Fruit fly (Drosophila melanogaster) whole organism, embryonic: ENCODE results near the gene Ir31a.
A peak's percentile ranks its signal among the peaks of the same experiment; 100 is the strongest.

Experiments used
- Aef1 ChIP-seq: fragments of 200-800 bp; sonication (Bioruptor generic); IDR thresholded peaks from 3 replicates; pipeline ENCODE4 v1.3.6; 2022; ENCODE audit warnings: missing biosample characterization, missing genetic modification characterization
- CG11560 ChIP-seq: fragments of 200-800 bp; sonication (Bioruptor generic); IDR thresholded peaks from 3 replicates; pipeline ENCODE4 v1.3.6; 2022; ENCODE audit warnings: missing biosample characterization, missing genetic modification characterization
- CG11696 ChIP-seq: fragments of 200-800 bp; sonication (Bioruptor generic); IDR thresholded peaks from 2 replicates; pipeline ENCODE4 v1.3.6; 2022; ENCODE audit warnings: missing biosample characterization, missing genetic modification characterization
- CG12299 ChIP-seq: fragments of 200-800 bp; sonication (Bioruptor generic); optimal IDR thresholded peaks from 2 replicates; lab custom pipeline; 2018; ENCODE audit warnings: missing biosample characterization, mild to moderate bottlenecking, missing genetic modification characterization
- CG13775 ChIP-seq: fragments of 200-800 bp; sonication (Bioruptor generic); optimal IDR thresholded peaks from 3 replicates; lab custom pipeline; 2017; ENCODE audit warnings: missing biosample characterization, mild to moderate bottlenecking, missing genetic modification characterization
- CG15696 ChIP-seq: fragments of 200-800 bp; sonication (Bioruptor generic); optimal IDR thresholded peaks from 2 replicates; lab custom pipeline; 2019; ENCODE audit warnings: missing biosample characterization, mild to moderate bottlenecking, missing genetic modification characterization, moderate library complexity
- CG16815 ChIP-seq: fragments of 200-800 bp; sonication (Bioruptor generic); optimal IDR thresholded peaks from 3 replicates; lab custom pipeline; 2017; ENCODE audit warnings: missing biosample characterization, mild to moderate bottlenecking, missing genetic modification characterization
- CG18262 ChIP-seq: fragments of 200-800 bp; optimal IDR thresholded peaks from 3 replicates; lab custom pipeline; 2019; ENCODE audit warnings: missing biosample characterization, mild to moderate bottlenecking, missing genetic modification characterization, moderate library complexity
- CG2875 ChIP-seq: fragments of 200-800 bp; sonication (Bioruptor generic); optimal IDR thresholded peaks from 2 replicates; lab custom pipeline; 2017; ENCODE audit warnings: missing biosample characterization, mild to moderate bottlenecking, missing genetic modification characterization, missing genetic modification reagents
- CG31441 ChIP-seq: fragments of 200-800 bp; sonication (Bioruptor generic); IDR thresholded peaks from 2 replicates; pipeline ENCODE4 v1.3.6; 2022; ENCODE audit warnings: missing biosample characterization, missing genetic modification characterization
- CG3995 ChIP-seq: fragments of 200-800 bp; sonication (Bioruptor generic); optimal IDR thresholded peaks from 3 replicates; lab custom pipeline; 2016; ENCODE audit warnings: missing biosample characterization, missing genetic modification characterization
- CG4360 ChIP-seq: fragments of 200-800 bp; sonication (Bioruptor generic); IDR thresholded peaks from 2 replicates; pipeline ENCODE4 v1.3.6; 2022; ENCODE audit warnings: missing biosample characterization, missing genetic modification characterization
- CG7357 ChIP-seq: fragments of 200-800 bp; sonication (Bioruptor generic); IDR thresholded peaks from 3 replicates; pipeline ENCODE4 v1.3.6; 2022; ENCODE audit warnings: missing biosample characterization, missing genetic modification characterization
- CG7745 ChIP-seq: fragments of 200-800 bp; sonication (Bioruptor generic); optimal IDR thresholded peaks from 2 replicates; lab custom pipeline; 2018; ENCODE audit warnings: missing biosample characterization, mild to moderate bottlenecking, missing genetic modification characterization, moderate library complexity
- CG7928 ChIP-seq: fragments of 200-800 bp; sonication (Bioruptor generic); optimal IDR thresholded peaks from 2 replicates; lab custom pipeline; 2017; ENCODE audit warnings: missing biosample characterization, mild to moderate bottlenecking, missing genetic modification characterization
- CG7963 ChIP-seq: fragments of 200-800 bp; sonication (Bioruptor generic); IDR thresholded peaks from 3 replicates; pipeline ENCODE4 v1.3.6; 2022; ENCODE audit warnings: missing biosample characterization, missing genetic modification characterization; ENCODE audit not compliant: partially characterized antibody
- CG7987 ChIP-seq: fragments of 200-800 bp; sonication (Bioruptor generic); optimal IDR thresholded peaks from 2 replicates; lab custom pipeline; 2018; ENCODE audit warnings: missing biosample characterization, mild to moderate bottlenecking, missing genetic modification characterization, moderate library complexity
- CG8359 ChIP-seq: fragments of 200-800 bp; sonication (Bioruptor generic); optimal IDR thresholded peaks from 2 replicates; lab custom pipeline; 2017; ENCODE audit warnings: missing biosample characterization, mild to moderate bottlenecking, missing genetic modification characterization, borderline replicate concordance
- CG9817 ChIP-seq: fragments of 200-800 bp; sonication (Bioruptor generic); optimal IDR thresholded peaks from 2 replicates; lab custom pipeline; 2018; ENCODE audit warnings: missing biosample characterization, mild to moderate bottlenecking, missing genetic modification characterization, moderate library complexity
- Dip2 ChIP-seq: fragments of 200-800 bp; sonication (Bioruptor generic); IDR thresholded peaks from 2 replicates; pipeline ENCODE4 v1.3.6; 2022; ENCODE audit warnings: missing biosample characterization, missing genetic modification characterization
- Dref ChIP-seq: fragments of 200-800 bp; sonication (Bioruptor generic); IDR thresholded peaks from 2 replicates; pipeline ENCODE4 v1.3.6; 2022; ENCODE audit warnings: missing biosample characterization, missing genetic modification characterization
- Hmx ChIP-seq: fragments of 200-800 bp; sonication (Bioruptor generic); optimal IDR thresholded peaks from 2 replicates; lab custom pipeline; 2016; ENCODE audit warnings: missing biosample characterization, missing genetic modification characterization
- Hr3 ChIP-seq: fragments of 200-800 bp; sonication (Bioruptor generic); optimal IDR thresholded peaks from 3 replicates; lab custom pipeline; 2016; ENCODE audit warnings: missing biosample characterization, missing genetic modification characterization
- Hr78 ChIP-seq, 2 experiments: fragments of 200-800 bp in 1 of 2; fragments of >200 bp in 1 of 2; sonication (Bioruptor generic) in 1 of 2; optimal IDR thresholded peaks; 2 replicates each; lab custom pipeline; 2017 to 2019; ENCODE audit warnings: missing biosample characterization in 2 of 2, missing genetic modification characterization in 2 of 2, mild to moderate bottlenecking in 1 of 2, moderate library complexity in 1 of 2
- Hsf ChIP-seq: fragments of 200-800 bp; sonication (Bioruptor generic); optimal IDR thresholded peaks from 3 replicates; lab custom pipeline; 2016; ENCODE audit warnings: missing biosample characterization, missing genetic modification characterization
- MESR4 ChIP-seq: fragments of 200-800 bp; sonication (Bioruptor generic); optimal IDR thresholded peaks from 2 replicates; lab custom pipeline; 2018; ENCODE audit warnings: missing biosample characterization, mild to moderate bottlenecking, missing genetic modification characterization, moderate library complexity
- Nf-YC ChIP-seq: fragments of 200-800 bp; optimal IDR thresholded peaks from 3 replicates; lab custom pipeline; 2019; ENCODE audit warnings: missing biosample characterization, mild to moderate bottlenecking, missing genetic modification characterization, moderate library complexity
- Six4 ChIP-seq: fragments of 200-800 bp; sonication (Bioruptor generic); optimal IDR thresholded peaks from 2 replicates; lab custom pipeline; 2016; ENCODE audit warnings: missing biosample characterization, missing genetic modification characterization
- Sox102F ChIP-seq: fragments of 200-800 bp; sonication (Bioruptor generic); optimal IDR thresholded peaks from 2 replicates; lab custom pipeline; 2018; ENCODE audit warnings: missing biosample characterization, mild to moderate bottlenecking, missing genetic modification characterization, moderate library complexity
- bbx ChIP-seq: fragments of 200-800 bp; sonication (Bioruptor generic); IDR thresholded peaks from 2 replicates; pipeline ENCODE4 v1.3.6; 2022; ENCODE audit warnings: missing biosample characterization, missing genetic modification characterization; ENCODE audit not compliant: partially characterized antibody
- dimm ChIP-seq: fragments of 200-800 bp; sonication (Bioruptor generic); IDR thresholded peaks from 2 replicates; pipeline ENCODE4 v1.3.6; 2022; ENCODE audit warnings: missing biosample characterization, missing genetic modification characterization
- esg ChIP-seq: fragments of 200-800 bp; sonication (Bioruptor generic); conservative IDR thresholded peaks from 2 replicates; pipeline ENCODE4 v1.3.6; 2022; ENCODE audit warnings: missing biosample characterization, missing genetic modification characterization
- eyg ChIP-seq: fragments of 200-800 bp; sonication (Bioruptor generic); optimal IDR thresholded peaks from 3 replicates; lab custom pipeline; 2016; ENCODE audit warnings: missing biosample characterization, missing genetic modification characterization
- fd102C ChIP-seq: fragments of 200-800 bp; sonication (Bioruptor generic); optimal IDR thresholded peaks from 2 replicates; lab custom pipeline; 2018; ENCODE audit warnings: missing biosample characterization, mild to moderate bottlenecking, missing genetic modification characterization, moderate library complexity
- gcm2 ChIP-seq: fragments of 200-800 bp; sonication (Bioruptor generic); optimal IDR thresholded peaks from 2 replicates; lab custom pipeline; 2016; ENCODE audit warnings: missing biosample characterization, missing genetic modification characterization
- gfzf ChIP-seq: fragments of 200-800 bp; sonication (Bioruptor generic); optimal IDR thresholded peaks from 2 replicates; lab custom pipeline; 2016; ENCODE audit warnings: missing biosample characterization, mild to moderate bottlenecking, missing genetic modification characterization, moderate library complexity
- insv ChIP-seq, 2 experiments: fragments of 200-800 bp; sonication (Bioruptor generic); optimal IDR thresholded peaks; 3 replicates each; lab custom pipeline; 2016 to 2018; ENCODE audit warnings: missing biosample characterization in 2 of 2, missing genetic modification characterization in 2 of 2
- nerfin-2 ChIP-seq: fragments of 200-800 bp; sonication (Bioruptor generic); IDR thresholded peaks from 2 replicates; pipeline ENCODE4 v1.3.6; 2022; ENCODE audit warnings: missing biosample characterization, missing genetic modification characterization; ENCODE audit not compliant: partially characterized antibody
- pb ChIP-seq: fragments of 200-800 bp; sonication (Bioruptor generic); optimal IDR thresholded peaks from 3 replicates; lab custom pipeline; 2016; ENCODE audit warnings: missing biosample characterization, missing genetic modification characterization
- pho ChIP-seq: fragments of 200-800 bp; sonication (Bioruptor generic); optimal IDR thresholded peaks from 2 replicates; lab custom pipeline; 2016; ENCODE audit warnings: missing biosample characterization, missing genetic modification characterization
- pnt ChIP-seq: fragments of 200-800 bp; sonication (Bioruptor generic); optimal IDR thresholded peaks from 3 replicates; lab custom pipeline; 2016; ENCODE audit warnings: missing biosample characterization, missing genetic modification characterization
- pzg ChIP-seq: fragments of 200-800 bp; sonication (Bioruptor generic); optimal IDR thresholded peaks from 3 replicates; lab custom pipeline; 2018; ENCODE audit warnings: missing biosample characterization, mild to moderate bottlenecking, missing genetic modification characterization, moderate library complexity
- ro ChIP-seq: fragments of 200-800 bp; sonication (Bioruptor generic); IDR thresholded peaks from 2 replicates; pipeline ENCODE4 v1.3.6; 2022; ENCODE audit warnings: missing biosample characterization, missing genetic modification characterization
- sim ChIP-seq: fragments of 200-800 bp; sonication (Bioruptor generic); IDR thresholded peaks from 2 replicates; pipeline ENCODE4 v1.3.6; 2022; ENCODE audit warnings: missing biosample characterization, missing genetic modification characterization
- tap ChIP-seq: fragments of 200-800 bp; optimal IDR thresholded peaks from 3 replicates; lab custom pipeline; 2019; ENCODE audit warnings: missing biosample characterization, mild to moderate bottlenecking, missing genetic modification characterization, moderate library complexity
- usp ChIP-seq: fragments of >200 bp; optimal IDR thresholded peaks from 2 replicates; lab custom pipeline; 2017; ENCODE audit warnings: missing biosample characterization, missing genetic modification characterization
- vfl ChIP-seq: fragments of 200-800 bp; sonication (Bioruptor generic); optimal IDR thresholded peaks from 2 replicates; lab custom pipeline; 2016; ENCODE audit warnings: missing biosample characterization, missing genetic modification characterization
- vnd ChIP-seq: fragments of 200-800 bp; sonication (Bioruptor generic); IDR thresholded peaks from 3 replicates; pipeline ENCODE4 v1.3.6; 2022; ENCODE audit warnings: missing biosample characterization, missing genetic modification characterization; ENCODE audit not compliant: partially characterized antibody
- yki ChIP-seq: fragments of >200 bp; optimal IDR thresholded peaks from 3 replicates; lab custom pipeline; 2018
- zen ChIP-seq: fragments of 200-800 bp; sonication (Bioruptor generic); optimal IDR thresholded peaks from 3 replicates; lab custom pipeline; 2018; ENCODE audit warnings: missing biosample characterization, mild to moderate bottlenecking, missing genetic modification characterization, moderate library complexity

Gene Ir31a

DNA sequence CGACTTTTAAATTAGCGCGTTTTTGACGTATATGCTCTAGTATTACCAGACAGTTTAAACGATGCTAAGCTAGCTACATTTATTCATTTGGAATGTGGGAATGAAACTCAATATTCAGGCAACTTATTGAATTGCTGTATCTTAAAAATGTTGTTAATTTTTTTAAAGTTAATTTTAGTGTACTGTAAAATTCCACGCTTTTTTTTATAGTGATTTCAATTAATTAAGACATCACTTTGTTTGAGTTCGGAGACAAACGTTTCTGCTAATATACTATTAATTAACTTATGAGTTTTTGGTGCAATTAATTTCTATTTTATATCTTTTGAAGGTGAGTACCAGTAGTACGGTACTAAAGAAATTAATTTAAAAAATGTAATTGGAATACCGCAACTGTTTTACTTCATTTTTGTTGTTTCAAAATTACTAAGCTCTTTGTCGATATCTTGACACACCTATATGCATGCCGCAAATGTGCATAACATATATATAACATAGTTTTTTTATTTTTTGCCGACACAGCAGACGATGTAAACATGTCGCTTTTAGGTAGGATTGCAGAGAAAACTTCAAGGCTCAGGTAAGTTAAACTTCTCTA is 19.1 kb upstream of the Ir31a start, which contains the start of the genes Cdk1 and mRpS7 (continued):
- TF ChIP-seq CG2875 (peak; percentile 27), CG12299 (peak; percentile 32), nerfin-2 (GFP tag; lab: Robert Waterston, UW) (no peak), CG16815 (GFP tag; lab: Kevin White, UChicago) (peak; percentile 51), tap (peak; percentile 61), CG13775 (GFP tag; lab: Kevin White, UChicago) (peak; percentile 80), CG4360 (no peak), gfzf (GFP tag; lab: Kevin White, UChicago) (peak; percentile 26), insv (GFP tag; optimal IDR thresholded peaks at IDR 0.05; lab: Kevin White, UChicago) (no peak), CG31441 (GFP tag; lab: Robert Waterston, UW) (peak; percentile 85), CG8359 (peak; percentile 27), yki (no peak), sim (GFP tag; lab: Robert Waterston, UW) (no peak), CG7987 (GFP tag; lab: Kevin White, UChicago) (no peak), esg (GFP tag; lab: Robert Waterston, UW) (peak; percentile 66), dimm (GFP tag; lab: Robert Waterston, UW) (no peak), eyg (GFP tag; lab: Kevin White, UChicago) (no peak), Hsf (GFP tag; lab: Kevin White, UChicago) (peak; percentile 79), MESR4 (peak; percentile 62), pnt (GFP tag; lab: Kevin White, UChicago) (peak; percentile 57), ro (GFP tag; lab: Robert Waterston, UW) (no peak), Sox102F (no peak), CG7928 (GFP tag; lab: Kevin White, UChicago) (peak; percentile 18), Hmx (GFP tag; lab: Kevin White, UChicago) (peak; percentile 37), gcm2 (GFP tag; lab: Kevin White, UChicago) (peak; percentile 13), zen (tag; lab: Kevin White, UChicago) (peak; percentile 70), CG18262 (tag; lab: Kevin White, UChicago) (peak; percentile 84), Six4 (GFP tag; lab: Kevin White, UChicago) (peak; percentile 48), CG11696 (GFP tag; lab: Robert Waterston, UW) (0 out of 2 replicates have a peak, but pooled peaks have one; percentile 51), CG7963 (GFP tag; lab: Robert Waterston, UW) (no peak), CG11560 (no peak), Dip2 (GFP tag; lab: Robert Waterston, UW) (no peak), CG15696 (tag; lab: Kevin White, UChicago) (peak; percentile 60), pzg (GFP tag; lab: Kevin White, UChicago) (peak; percentile 47), Hr3 (peak; percentile 80), Nf-YC (tag; lab: Kevin White, UChicago) (peak; percentile 59), Aef1 (GFP tag; lab: Robert Waterston, UW) (peak; percentile 53), Dref (GFP tag; lab: Robert Waterston, UW) (no peak), usp (no peak), fd102C (GFP tag; lab: Kevin White, UChicago) (no peak), bbx (GFP tag; lab: Robert Waterston, UW) (no peak), vfl (no peak), pb (GFP tag; lab: Kevin White, UChicago) (no peak), Hr78 (GFP tag; optimal IDR thresholded peaks at IDR 0.05; lab: Kevin White, UChicago) (no peak), pho (GFP tag; lab: Kevin White, UChicago) (peak; percentile 63), CG7357 (GFP tag; lab: Robert Waterston, UW) (peak; percentile 65; the same call in 2 of the 3 replicates), vnd (GFP tag; lab: Robert Waterston, UW) (no peak), CG7745 (tag; lab: Kevin White, UChicago) (no peak), CG3995 (GFP tag; lab: Kevin White, UChicago) (peak; percentile 4), CG9817 (tag; lab: Kevin White, UChicago) (peak; percentile 68)
